Fruit fly (Drosophila melanogaster): Measurements from ENCODE around the gene CG1143.

The CG1143 gene

DNA sequence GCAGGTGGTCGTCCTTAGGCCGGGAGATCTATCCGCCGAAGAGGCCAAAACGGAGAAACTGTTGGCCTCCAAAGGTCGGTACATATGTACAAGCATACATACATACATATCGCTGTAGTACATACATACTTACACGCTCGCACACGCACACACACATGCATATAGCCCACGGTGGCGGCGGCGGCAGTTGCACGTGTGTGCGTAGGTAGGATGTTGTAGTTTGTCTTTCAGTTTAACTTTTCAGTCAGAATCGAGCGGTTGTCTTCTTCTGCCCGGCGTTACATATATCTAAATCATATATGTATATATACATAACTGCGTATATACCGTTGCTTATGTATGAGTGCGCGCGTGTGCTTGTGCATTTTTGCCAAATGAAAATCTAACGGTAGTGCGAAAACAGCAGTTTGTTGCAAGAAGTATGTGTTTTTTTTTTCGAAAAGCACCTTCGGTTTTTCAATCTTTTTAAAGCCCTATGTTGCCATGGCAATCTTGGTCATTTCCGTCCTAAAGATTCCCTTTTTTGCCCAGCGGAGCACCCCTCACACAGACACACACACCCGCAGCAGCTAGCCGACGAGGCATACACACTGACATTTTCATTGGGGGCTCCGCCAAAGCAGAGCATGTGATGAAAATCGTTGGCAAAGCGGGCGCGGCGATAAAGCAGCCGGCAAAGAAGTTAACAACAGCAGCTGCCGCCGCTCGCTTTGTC lies 13.0 kb upstream of the CG1143 start:
- TF ChIP-seq CG33017 (tag; optimal IDR thresholded peaks at IDR 0.05) (no peak), bab1 (GFP tag; optimal IDR thresholded peaks at IDR 0.05) (no peak), CG12768 (GFP tag; optimal IDR thresholded peaks at IDR 0.05) (no peak), toe (GFP tag; optimal IDR thresholded peaks at IDR 0.05) (no peak), CG1620 (GFP tag; optimal IDR thresholded peaks at IDR 0.05) (no peak), CG7101 (tag; optimal IDR thresholded peaks at IDR 0.05) (no peak), pad (GFP tag; optimal IDR thresholded peaks at IDR 0.05) (no peak), cic (GFP tag; optimal IDR thresholded peaks at IDR 0.05) (no peak), ovo (GFP tag; optimal IDR thresholded peaks at IDR 0.05) (no peak), CG7045 (GFP tag; optimal IDR thresholded peaks at IDR 0.05) (no peak), Mnt (GFP tag; optimal IDR thresholded peaks at IDR 0.05) (no peak), Crg-1 (GFP tag; optimal IDR thresholded peaks at IDR 0.05) (no peak), kay (GFP tag; ENCODE audit: borderline replicate concordance) (no peak), tj (GFP tag; optimal IDR thresholded peaks at IDR 0.05) (no peak), CG11617 (GFP tag; optimal IDR thresholded peaks at IDR 0.05) (no peak), CG14711 (tag; optimal IDR thresholded peaks at IDR 0.05) (no peak), cnc (optimal IDR thresholded peaks at IDR 0.05) (no peak), Clk (GFP tag; optimal IDR thresholded peaks at IDR 0.05) (no peak), Hr96 (GFP tag; optimal IDR thresholded peaks at IDR 0.05) (no peak)

DNA sequence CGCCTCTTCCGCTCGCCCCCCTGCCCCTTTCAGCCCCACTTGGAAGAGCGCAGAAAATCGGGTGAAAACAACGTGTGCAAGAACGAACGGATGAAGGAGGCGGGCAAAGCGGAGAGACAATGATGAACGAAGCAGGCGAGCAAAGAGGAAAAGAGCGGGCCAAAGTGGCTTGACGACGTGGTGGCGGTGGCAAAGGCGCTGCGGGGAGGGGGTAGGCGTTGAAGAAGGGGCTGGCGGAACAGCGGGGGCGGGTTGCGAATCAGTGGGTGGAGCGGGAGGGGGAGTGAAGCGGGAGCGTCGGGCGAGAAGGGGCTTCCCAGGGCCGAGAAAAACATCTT lies 12.4 kb upstream of the CG1143 start:
- peak; percentile 74 for TF ChIP-seq cic (GFP tag; optimal IDR thresholded peaks at IDR 0.05)
- peak; percentile 24 for TF ChIP-seq tj (GFP tag; optimal IDR thresholded peaks at IDR 0.05)
- TF ChIP-seq Mnt (GFP tag; optimal IDR thresholded peaks at IDR 0.05) = peak; percentile 8
- TF ChIP-seq CG5204 (GFP tag; optimal IDR thresholded peaks at IDR 0.05) = no peak

DNA sequence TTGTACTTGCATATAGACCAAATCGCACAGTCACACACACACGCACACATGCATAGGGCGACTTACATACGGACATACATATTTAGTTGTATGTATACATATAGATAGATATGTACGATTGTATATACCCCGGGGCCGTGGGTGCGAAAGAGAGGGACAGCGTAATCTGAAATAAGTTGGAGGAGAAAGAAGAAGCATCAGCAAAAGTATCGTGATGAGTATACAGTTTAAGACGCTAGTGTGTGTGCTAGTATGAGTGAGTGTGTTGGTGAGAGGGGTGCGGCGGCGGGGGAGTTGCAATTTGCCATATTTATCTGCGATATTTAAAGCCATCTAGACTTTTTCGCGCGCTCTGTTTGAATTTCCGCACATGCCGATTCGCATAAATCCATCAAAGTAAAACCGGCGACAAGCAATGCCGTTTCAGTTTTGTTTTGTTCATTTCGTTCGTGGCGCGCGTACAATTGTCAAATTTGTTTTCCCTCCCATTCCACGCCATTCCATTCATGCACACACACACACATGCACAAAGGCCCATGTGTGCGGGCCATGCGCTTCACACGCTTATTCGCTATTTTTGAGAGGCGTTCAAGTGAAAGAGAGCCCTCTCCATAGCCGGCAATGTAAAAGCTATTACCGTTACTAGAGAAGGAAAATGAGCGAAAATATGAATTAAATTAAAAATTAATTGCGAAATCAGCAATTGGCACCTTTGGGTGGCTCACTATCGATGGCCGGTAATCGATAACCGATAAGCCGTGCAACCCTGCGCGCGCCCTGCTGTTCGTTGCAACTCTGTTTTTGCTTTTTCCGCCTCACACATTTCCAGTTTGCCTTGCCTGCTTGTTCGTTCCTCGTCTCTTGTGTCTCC lies 10.0 kb upstream of the CG1143 start:
- peak; percentile 52 for TF ChIP-seq Clk (GFP tag; optimal IDR thresholded peaks at IDR 0.05)
- peak; percentile 86 for TF ChIP-seq CG7101 (tag; optimal IDR thresholded peaks at IDR 0.05)
- TF ChIP-seq Hr96 (GFP tag; optimal IDR thresholded peaks at IDR 0.05) = peak; percentile 82
- peak; percentile 73 for TF ChIP-seq ovo (GFP tag; optimal IDR thresholded peaks at IDR 0.05)
- peak; percentile 97 for TF ChIP-seq cic (GFP tag; optimal IDR thresholded peaks at IDR 0.05)
- TF ChIP-seq CG12768 (GFP tag; optimal IDR thresholded peaks at IDR 0.05) = peak; percentile 78
- TF ChIP-seq toe (GFP tag; optimal IDR thresholded peaks at IDR 0.05) = peak; percentile 67
- peak; percentile 56 for TF ChIP-seq CG33017 (tag; optimal IDR thresholded peaks at IDR 0.05)
- TF ChIP-seq CG11617 (GFP tag; optimal IDR thresholded peaks at IDR 0.05) = peak; percentile 93
- peak; percentile 77 for TF ChIP-seq CG1620 (GFP tag; optimal IDR thresholded peaks at IDR 0.05)
- TF ChIP-seq cnc (optimal IDR thresholded peaks at IDR 0.05) = peak in 1 of 2 experiments; percentile 13
- TF ChIP-seq Crg-1 (GFP tag; optimal IDR thresholded peaks at IDR 0.05) = peak; percentile 88
- peak; percentile 86 for TF ChIP-seq bab1 (GFP tag; optimal IDR thresholded peaks at IDR 0.05)
- peak; percentile 78 for TF ChIP-seq CG7045 (GFP tag; optimal IDR thresholded peaks at IDR 0.05)
- TF ChIP-seq Mnt (GFP tag; optimal IDR thresholded peaks at IDR 0.05) = peak; percentile 93
- TF ChIP-seq kay (GFP tag; ENCODE audit: borderline replicate concordance) = peak; percentile 49
- peak; percentile 91 for TF ChIP-seq CG14711 (tag; optimal IDR thresholded peaks at IDR 0.05)
- TF ChIP-seq tj (GFP tag; optimal IDR thresholded peaks at IDR 0.05) = peak; percentile 96
- peak; percentile 74 for TF ChIP-seq CG5204 (GFP tag; optimal IDR thresholded peaks at IDR 0.05)
- TF ChIP-seq pad (GFP tag; optimal IDR thresholded peaks at IDR 0.05) = peak; percentile 80

DNA sequence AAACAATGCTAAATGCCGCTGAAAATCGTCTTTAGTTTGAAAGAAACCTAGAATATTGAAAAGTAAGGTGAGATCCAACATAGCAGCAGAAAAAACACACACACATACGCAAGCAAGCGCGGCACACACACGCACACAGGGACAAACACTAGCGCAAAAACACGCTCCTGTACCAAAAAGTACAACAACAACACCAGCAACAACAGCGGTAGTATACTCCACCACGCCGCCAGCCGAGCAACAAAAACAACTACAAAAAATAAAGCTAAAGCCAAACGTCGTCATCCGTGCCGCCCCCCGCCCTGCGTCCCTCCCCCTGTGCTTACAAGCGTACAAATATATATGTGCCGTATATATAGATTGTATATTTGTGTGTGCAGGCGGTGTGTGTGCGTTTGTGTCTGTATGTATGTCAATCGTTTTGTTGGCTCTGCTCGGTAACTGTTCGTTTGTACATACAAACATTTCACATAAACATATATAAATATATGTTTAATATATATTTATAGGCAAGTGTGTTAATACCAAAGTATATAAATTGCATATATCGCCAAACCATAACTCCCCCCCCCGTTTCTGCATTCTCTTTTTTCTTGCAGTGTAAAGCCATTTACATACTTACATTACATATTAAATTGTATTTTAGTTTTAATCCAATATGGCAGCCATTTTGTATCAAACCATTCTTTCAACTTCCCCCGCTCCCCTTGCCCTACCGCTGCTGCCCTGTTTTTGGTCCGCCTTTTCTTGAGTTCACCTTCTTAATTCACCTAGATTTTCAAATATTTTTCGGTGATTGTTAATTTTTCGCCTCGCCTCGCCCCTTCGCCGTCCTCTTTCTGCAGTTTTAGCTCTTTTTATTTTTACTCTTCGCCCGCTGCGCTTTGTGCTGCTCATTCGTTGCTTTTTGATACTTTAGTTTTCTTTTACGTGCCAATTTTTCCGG lies 8.9 kb upstream of the CG1143 start:
- TF ChIP-seq CG12768 (GFP tag; optimal IDR thresholded peaks at IDR 0.05) (peak; percentile 6), CG1620 (GFP tag; optimal IDR thresholded peaks at IDR 0.05) (no peak), ovo (GFP tag; optimal IDR thresholded peaks at IDR 0.05) (no peak), tj (GFP tag; optimal IDR thresholded peaks at IDR 0.05) (peak; percentile 63), CG14711 (tag; optimal IDR thresholded peaks at IDR 0.05) (peak; percentile 46), kay (GFP tag; ENCODE audit: borderline replicate concordance) (no peak), CG11617 (GFP tag; optimal IDR thresholded peaks at IDR 0.05) (no peak), CG5204 (GFP tag; optimal IDR thresholded peaks at IDR 0.05) (no peak), cic (GFP tag; optimal IDR thresholded peaks at IDR 0.05) (no peak), pad (GFP tag; optimal IDR thresholded peaks at IDR 0.05) (no peak), CG33017 (tag; optimal IDR thresholded peaks at IDR 0.05) (no peak), CG7101 (tag; optimal IDR thresholded peaks at IDR 0.05) (no peak), Hr96 (GFP tag; optimal IDR thresholded peaks at IDR 0.05) (no peak), CG7045 (GFP tag; optimal IDR thresholded peaks at IDR 0.05) (no peak), cnc (optimal IDR thresholded peaks at IDR 0.05) (no peak), Clk (GFP tag; optimal IDR thresholded peaks at IDR 0.05) (no peak), bab1 (GFP tag; optimal IDR thresholded peaks at IDR 0.05) (peak; percentile 40), Crg-1 (GFP tag; optimal IDR thresholded peaks at IDR 0.05) (no peak), Mnt (GFP tag; optimal IDR thresholded peaks at IDR 0.05) (no peak), toe (GFP tag; optimal IDR thresholded peaks at IDR 0.05) (no peak)

DNA sequence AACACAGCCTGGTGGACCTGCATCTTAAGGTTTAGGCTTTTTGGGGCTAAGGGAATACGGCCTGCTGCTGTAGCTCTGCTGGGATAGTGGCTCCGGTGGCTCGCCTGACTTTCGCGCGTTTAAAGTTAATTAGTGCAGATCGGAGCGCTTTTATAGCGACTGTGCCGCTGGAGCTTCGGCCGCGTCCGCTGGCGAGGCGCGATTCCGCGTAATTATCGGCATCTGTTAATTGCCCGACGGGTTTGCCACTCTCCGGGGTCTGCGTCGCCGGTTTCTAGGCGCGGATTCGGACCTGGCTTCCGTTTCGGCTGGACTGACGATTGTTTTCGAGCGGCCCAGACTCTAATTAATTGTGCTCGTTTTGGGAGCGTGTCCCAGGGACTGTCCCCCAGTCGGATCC lies 1.8 kb upstream of the CG1143 start, which contains the start of gene CG14949:
Gene CG14949 (minus strand): TSS at position 101 of the 400 bp plus-strand sequence.
- TF ChIP-seq CG5204 (GFP tag; optimal IDR thresholded peaks at IDR 0.05) = no peak
- no peak for TF ChIP-seq CG11617 (GFP tag; optimal IDR thresholded peaks at IDR 0.05)
- no peak for TF ChIP-seq cic (GFP tag; optimal IDR thresholded peaks at IDR 0.05)
- no peak for TF ChIP-seq CG7045 (GFP tag; optimal IDR thresholded peaks at IDR 0.05)
- TF ChIP-seq tj (GFP tag; optimal IDR thresholded peaks at IDR 0.05) = no peak
- no peak for TF ChIP-seq CG33017 (tag; optimal IDR thresholded peaks at IDR 0.05)
- no peak for TF ChIP-seq CG7101 (tag; optimal IDR thresholded peaks at IDR 0.05)

Measured in whole organism, adult.